Worm (Caenorhabditis elegans) whole organism, late embryonic: Measurements from ENCODE around the gene srx-118.

ENCODE experiments used
- C08G9.2 ChIP-seq: sonication (generic microtip); optimal IDR thresholded peaks from 2 replicates; lab custom pipeline; 2016; ENCODE audit warnings: mild to moderate bottlenecking, missing genetic modification characterization, moderate library complexity, missing compliant biosample characterization
- C38D4.7 ChIP-seq: fragments of 200-800 bp; sonication (Bioruptor generic); optimal IDR thresholded peaks from 2 replicates; lab custom pipeline; 2018; ENCODE audit warnings: mild to moderate bottlenecking, missing genetic modification characterization, moderate library complexity, missing compliant biosample characterization
- F13H6.1 ChIP-seq: sonication (generic microtip); optimal IDR thresholded peaks from 2 replicates; lab custom pipeline; 2016; ENCODE audit warnings: missing genetic modification characterization, missing compliant biosample characterization
- K02D7.2 ChIP-seq: sonication (generic microtip); optimal IDR thresholded peaks from 2 replicates; lab custom pipeline; 2017; ENCODE audit warnings: mild to moderate bottlenecking, missing genetic modification characterization, missing compliant biosample characterization
- K09A11.1 ChIP-seq: sonication (generic microtip); optimal IDR thresholded peaks from 2 replicates; lab custom pipeline; 2017; ENCODE audit warnings: antibody characterized with exemption, mild to moderate bottlenecking, missing genetic modification characterization, missing compliant biosample characterization; ENCODE audit not compliant: insufficient read depth
- T23F11.4 ChIP-seq: fragments of 200-800 bp; sonication (Bioruptor generic); optimal IDR thresholded peaks from 2 replicates; lab custom pipeline; 2018; ENCODE audit warnings: mild to moderate bottlenecking, missing genetic modification characterization, missing compliant biosample characterization
- Y22D7AL.16 ChIP-seq: sonication (generic microtip); optimal IDR thresholded peaks from 2 replicates; lab custom pipeline; 2016; ENCODE audit warnings: missing genetic modification characterization, missing compliant biosample characterization
- ama-1 ChIP-seq: fragments of 150-350 bp; optimal IDR thresholded peaks from 2 replicates; lab custom pipeline; 2014
- ceh-18 ChIP-seq: sonication (generic microtip); optimal IDR thresholded peaks from 2 replicates; lab custom pipeline; 2016; ENCODE audit warnings: missing genetic modification characterization, missing compliant biosample characterization
- ceh-19 ChIP-seq: fragments of 200-800 bp; sonication (Bioruptor generic); optimal IDR thresholded peaks from 2 replicates; lab custom pipeline; 2018; ENCODE audit warnings: mild to moderate bottlenecking, missing genetic modification characterization, missing compliant biosample characterization
- ceh-2 ChIP-seq: sonication (generic microtip); optimal IDR thresholded peaks from 2 replicates; lab custom pipeline; 2016; ENCODE audit warnings: missing genotype, missing genetic modification characterization, missing compliant biosample characterization
- ceh-24 ChIP-seq: sonication (generic microtip); optimal IDR thresholded peaks from 2 replicates; lab custom pipeline; 2016; ENCODE audit warnings: mild to moderate bottlenecking, missing genetic modification characterization, missing compliant biosample characterization
- ceh-30 ChIP-seq: fragments of 150-350 bp; optimal IDR thresholded peaks from 2 replicates; lab custom pipeline; 2014; ENCODE audit warnings: missing biosample characterization, missing genetic modification characterization
- ceh-45 ChIP-seq: fragments of 200-800 bp; sonication (Bioruptor generic); IDR thresholded peaks from 2 replicates; pipeline ENCODE4 v1.3.6; 2022; ENCODE audit warnings: missing genetic modification reagents, missing genetic modification characterization, missing compliant biosample characterization
- ceh-48 ChIP-seq: sonication (generic microtip); optimal IDR thresholded peaks from 2 replicates; lab custom pipeline; 2016; ENCODE audit warnings: missing genetic modification characterization, inconsistent platforms, missing compliant biosample characterization
- ceh-9 ChIP-seq: sonication (generic microtip); optimal IDR thresholded peaks from 2 replicates; lab custom pipeline; 2016; ENCODE audit warnings: mild to moderate bottlenecking, missing genetic modification characterization, inconsistent platforms, missing compliant biosample characterization
- dmd-4 ChIP-seq: sonication (generic microtip); optimal IDR thresholded peaks from 2 replicates; lab custom pipeline; 2016; ENCODE audit warnings: borderline replicate concordance, missing genetic modification characterization, missing compliant biosample characterization
- dve-1 ChIP-seq: sonication (generic microtip); optimal IDR thresholded peaks from 2 replicates; lab custom pipeline; 2017; ENCODE audit warnings: antibody characterized with exemption, mild to moderate bottlenecking, missing genetic modification characterization, missing compliant biosample characterization
- fax-1 ChIP-seq: sonication (generic microtip); optimal IDR thresholded peaks from 2 replicates; lab custom pipeline; 2016; ENCODE audit warnings: missing genotype, missing genetic modification characterization, missing compliant biosample characterization
- fkh-10 ChIP-seq: fragments of 150-350 bp; optimal IDR thresholded peaks from 2 replicates; lab custom pipeline; 2014; ENCODE audit warnings: missing biosample characterization, missing genetic modification reagents, missing genetic modification characterization
- fkh-6 ChIP-seq: sonication (generic microtip); optimal IDR thresholded peaks from 2 replicates; lab custom pipeline; 2016; ENCODE audit warnings: missing genetic modification characterization, missing compliant biosample characterization
- hlh-13 ChIP-seq: fragments of 200-800 bp; sonication (Bioruptor generic); optimal IDR thresholded peaks from 2 replicates; lab custom pipeline; 2018; ENCODE audit warnings: mild to moderate bottlenecking, missing genetic modification characterization, missing compliant biosample characterization
- lim-6 ChIP-seq: sonication (generic microtip); optimal IDR thresholded peaks from 2 replicates; lab custom pipeline; 2016; ENCODE audit warnings: missing genetic modification characterization, missing compliant biosample characterization
- nhr-11 ChIP-seq: fragments of 150-350 bp; optimal IDR thresholded peaks from 2 replicates; lab custom pipeline; 2014; ENCODE audit warnings: missing biosample characterization, missing genetic modification characterization
- nhr-232 ChIP-seq: sonication (generic microtip); optimal IDR thresholded peaks from 2 replicates; lab custom pipeline; 2016; ENCODE audit warnings: missing genetic modification characterization, missing compliant biosample characterization
- npax-4 ChIP-seq: sonication (generic microtip); optimal IDR thresholded peaks from 2 replicates; lab custom pipeline; 2016; ENCODE audit warnings: missing genetic modification characterization, missing compliant biosample characterization
- odd-2 ChIP-seq: sonication (generic microtip); optimal IDR thresholded peaks from 2 replicates; lab custom pipeline; 2017; ENCODE audit warnings: antibody characterized with exemption, mild to moderate bottlenecking, missing genetic modification characterization, missing compliant biosample characterization
- pag-3 ChIP-seq: sonication (generic microtip); optimal IDR thresholded peaks from 2 replicates; lab custom pipeline; 2016; ENCODE audit warnings: missing compliant biosample characterization, missing genetic modification characterization, borderline replicate concordance
- pat-9 ChIP-seq: fragments of 200-800 bp; sonication (Bioruptor generic); optimal IDR thresholded peaks from 2 replicates; lab custom pipeline; 2018; ENCODE audit warnings: mild to moderate bottlenecking, missing genetic modification characterization, moderate library complexity, missing compliant biosample characterization
- sox-2 ChIP-seq: fragments of 200-800 bp; sonication (Bioruptor generic); IDR thresholded peaks from 2 replicates; pipeline ENCODE4 v1.3.6; 2022; ENCODE audit warnings: missing genetic modification reagents, missing genetic modification characterization, missing compliant biosample characterization
- tbx-2 ChIP-seq: sonication (generic microtip); optimal IDR thresholded peaks from 2 replicates; lab custom pipeline; 2016; ENCODE audit warnings: missing genetic modification characterization, missing compliant biosample characterization
- ttx-3 ChIP-seq: sonication (generic microtip); optimal IDR thresholded peaks from 2 replicates; lab custom pipeline; 2016; ENCODE audit warnings: missing genetic modification reagents, missing genetic modification characterization, missing compliant biosample characterization
- unc-3 ChIP-seq, 2 experiments: fragments of 200-800 bp in 1 of 2; sonication (Bioruptor generic) in 1 of 2; sonication (generic microtip) in 1 of 2; conservative IDR thresholded peaks in 1 of 2; optimal IDR thresholded peaks in 1 of 2; 2 replicates each; pipeline versions ENCODE4 v1.3.6 to Lab custom; 2016 to 2022; ENCODE audit warnings: missing compliant biosample characterization in 2 of 2, missing genetic modification characterization in 2 of 2, missing genetic modification reagents in 1 of 2
- unc-42 ChIP-seq: sonication (generic microtip); optimal IDR thresholded peaks from 2 replicates; lab custom pipeline; 2016; ENCODE audit warnings: missing genotype, missing genetic modification characterization, missing compliant biosample characterization

Gene srx-118

ce11 chrII:12494556-12495131, 31.0 kb upstream of the srx-118 start, which contains the start of gene col-85 (continued):
- TF ChIP-seq lim-6 (tag; lab: Kevin White, UChicago) (peak; percentile 84), hlh-13 (GFP tag; lab: Kevin White, UChicago) (peak; percentile 94), fkh-10 (GFP tag; lab: Kevin White, UChicago) (peak; percentile 52), C38D4.7 (peak; percentile 90), ceh-18 (tag; lab: Kevin White, UChicago) (peak; percentile 86), ceh-2 (tag; lab: Kevin White, UChicago) (peak; percentile 88), nhr-11 (tag; lab: Kevin White, UChicago) (no peak), dmd-4 (tag; lab: Kevin White, UChicago) (peak; percentile 94), ceh-9 (peak; percentile 93), K09A11.1 (tag; lab: Kevin White, UChicago) (peak; percentile 88), tbx-2 (peak; percentile 92), npax-4 (tag; lab: Kevin White, UChicago) (peak; percentile 88), unc-3 (GFP tag; conservative IDR thresholded peaks at IDR 0.05; lab: Robert Waterston, UW) (peak; percentile 94), unc-3 (tag; optimal IDR thresholded peaks at IDR 0.05; lab: Kevin White, UChicago) (peak; percentile 94), C08G9.2 (peak; percentile 87), ceh-30 (tag; lab: Kevin White, UChicago) (peak; percentile 3), Y22D7AL.16 (peak; percentile 94)

ce11 chrII:12496981-12497380, 28.6 kb upstream of the srx-118 start, which contains the start of gene T21B4.3:
TSS of gene T21B4.3 (minus strand) at chrII:12497081.
- TF ChIP-seq K02D7.2 (tag; lab: Kevin White, UChicago) (no peak), fkh-6 (tag; lab: Kevin White, UChicago) (no peak), ttx-3 (no peak), odd-2 (tag; lab: Kevin White, UChicago) (no peak), F13H6.1 (tag; lab: Kevin White, UChicago) (no peak), unc-42 (tag; lab: Kevin White, UChicago) (no peak), C38D4.7 (no peak), Y22D7AL.16 (no peak)

DNA sequence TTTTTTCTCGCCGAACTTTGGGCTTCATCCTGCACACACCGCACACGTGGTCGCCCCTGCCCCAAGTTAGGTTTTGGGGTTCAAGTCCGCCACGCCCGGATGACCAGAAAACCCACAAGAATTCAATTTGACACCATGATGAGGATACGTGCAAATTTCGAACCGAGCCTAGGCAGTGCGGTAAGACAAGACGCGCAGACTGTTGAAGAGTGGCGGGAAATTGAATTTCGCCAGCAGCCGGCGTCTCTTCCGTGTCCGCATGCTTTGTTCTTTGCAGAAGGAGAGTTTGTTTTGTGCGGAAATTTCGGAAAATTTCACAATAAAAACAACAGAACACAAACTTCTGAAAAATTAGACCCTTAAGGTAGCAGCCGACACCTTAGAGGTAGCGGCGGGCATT, 25.7 kb upstream of the srx-118 start:
- TF ChIP-seq T23F11.4 (GFP tag; lab: Kevin White, UChicago) (no peak), unc-42 (tag; lab: Kevin White, UChicago) (peak; percentile 92), ceh-24 (tag; lab: Kevin White, UChicago) (no peak)
- TF ChIP-seq, all 69 proteins: peak for 1

DNA sequence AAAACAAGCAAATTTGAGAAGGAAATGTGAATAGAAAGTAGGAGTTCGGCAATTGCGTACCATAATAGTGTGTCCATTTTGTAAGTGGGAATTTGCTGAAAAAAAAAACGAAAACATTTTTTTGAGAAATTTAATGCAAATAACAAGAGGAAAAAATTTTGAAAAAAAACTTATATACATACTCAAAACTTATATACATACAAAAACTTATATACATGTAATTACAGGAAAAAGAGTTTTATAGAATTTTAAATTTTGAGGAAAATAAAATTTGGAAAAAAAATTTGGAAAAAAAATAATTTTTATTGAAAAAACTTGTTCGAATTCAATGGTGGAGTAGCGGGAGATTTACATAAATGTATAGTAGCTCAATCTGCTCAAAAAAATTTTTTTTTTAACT, 22.8 kb upstream of the srx-118 start, which contains the start of gene ador-1:
Gene ador-1 (minus strand): TSS at position 101 of the 400 bp plus-strand sequence.
- no peak for TF ChIP-seq ttx-3
- no peak for TF ChIP-seq T23F11.4 (GFP tag; lab: Kevin White, UChicago)
- TF ChIP-seq F13H6.1 (tag; lab: Kevin White, UChicago): no peak
- TF ChIP-seq sox-2: no peak
- TF ChIP-seq ceh-24 (tag; lab: Kevin White, UChicago): no peak
- TF ChIP-seq odd-2 (tag; lab: Kevin White, UChicago): no peak
- no peak for TF ChIP-seq ceh-19 (GFP tag; lab: Kevin White, UChicago)
- TF ChIP-seq ceh-9: no peak
- no peak for TF ChIP-seq unc-42 (tag; lab: Kevin White, UChicago)
- TF ChIP-seq ceh-2 (tag; lab: Kevin White, UChicago): no peak
- TF ChIP-seq ceh-45 (GFP tag; lab: Robert Waterston, UW): no peak
- no peak for TF ChIP-seq hlh-13 (GFP tag; lab: Kevin White, UChicago)
- TF ChIP-seq dve-1 (tag; lab: Kevin White, UChicago): no peak
- no peak for TF ChIP-seq pat-9 (tag; lab: Kevin White, UChicago)
- no peak for TF ChIP-seq fkh-6 (tag; lab: Kevin White, UChicago)
- TF ChIP-seq nhr-232 (tag; lab: Kevin White, UChicago): no peak
- TF ChIP-seq ama-1 (lab: Kevin White, UChicago): no peak
- no peak for TF ChIP-seq fax-1
- TF ChIP-seq ceh-48 (tag; lab: Kevin White, UChicago): no peak
- no peak for TF ChIP-seq pag-3 (tag; lab: Kevin White, UChicago)
